Fruit fly (Drosophila melanogaster): ENCODE data around the gene CG3168.
A peak's percentile ranks its signal among the peaks of the same experiment; 100 is the strongest.

The CG3168 gene

dm6 chrX:6705059-6705802, 34.6 kb downstream of the CG3168 start (continued):
- TF ChIP-seq CG9437 (GFP tag; optimal IDR thresholded peaks at IDR 0.05) (no peak), crol (GFP tag; IDR thresholded peaks at IDR 0.05) (peak; percentile 59), Sry-β (GFP tag; optimal IDR thresholded peaks at IDR 0.05) (no peak)

- TF ChIP-seq Hr3 (GFP tag; optimal IDR thresholded peaks at IDR 0.05), result no peak
- no peak for TF ChIP-seq CG10959 (GFP tag; IDR thresholded peaks at IDR 0.05)
- peak in 1 of 2 experiments; percentile 24 for TF ChIP-seq bsh (GFP tag; optimal IDR thresholded peaks at IDR 0.05)
- TF ChIP-seq Spps (tag; optimal IDR thresholded peaks at IDR 0.05), result no peak
Observed at dm6 chrX:6703957-6704356, 35.8 kb downstream of the CG3168 start.

DNA sequence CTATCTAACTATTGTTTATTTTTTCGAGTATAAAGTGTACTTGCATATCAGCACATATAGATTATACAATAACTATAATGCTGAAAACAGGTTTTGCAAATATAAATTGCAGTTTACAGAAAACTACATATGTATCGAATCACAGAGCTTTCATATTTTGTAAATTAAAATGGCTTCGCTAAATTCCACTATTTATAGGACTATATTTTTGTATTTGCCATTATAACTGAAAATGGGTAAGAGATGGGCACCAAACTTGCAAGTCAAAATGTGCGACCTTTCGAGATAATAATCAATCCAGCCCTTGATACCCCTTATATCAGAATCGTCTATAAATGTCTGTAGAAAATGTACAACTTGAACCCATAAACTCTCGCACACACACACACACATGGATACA, 36.5 kb downstream of the CG3168 start:
- TF ChIP-seq eve (GFP tag; optimal IDR thresholded peaks at IDR 0.05), result peak in 1 of 2 experiments; percentile 31
- TF ChIP-seq CG17361 (GFP tag; IDR thresholded peaks at IDR 0.05), result peak; percentile 44; the same call in 1 of the 3 replicates
- peak in 1 of 3 experiments; percentile 19 for TF ChIP-seq lola (GFP tag; optimal IDR thresholded peaks at IDR 0.05)
- TF ChIP-seq fd96Cb (tag; optimal IDR thresholded peaks at IDR 0.05), result peak; percentile 18
- TF ChIP-seq knrl (GFP tag; IDR thresholded peaks at IDR 0.05; ENCODE audit: partially characterized antibody), result no peak
- TF ChIP-seq CG17385 (GFP tag; optimal IDR thresholded peaks at IDR 0.05), result peak; percentile 22
- TF ChIP-seq NK7.1 (GFP tag; optimal IDR thresholded peaks at IDR 0.05), result no peak
- TF ChIP-seq bsh (GFP tag; optimal IDR thresholded peaks at IDR 0.05), result no peak
- no peak for TF ChIP-seq Camta (GFP tag; optimal IDR thresholded peaks at IDR 0.05)
- peak in 1 of 2 experiments; percentile 4 for TF ChIP-seq Pdp1 (GFP tag; optimal IDR thresholded peaks at IDR 0.05)
- TF ChIP-seq Sox100B (GFP tag; optimal IDR thresholded peaks at IDR 0.05), result peak; percentile 22
- TF ChIP-seq Dbx (GFP tag; IDR thresholded peaks at IDR 0.05), result no peak
- TF ChIP-seq gem (tag; optimal IDR thresholded peaks at IDR 0.05), result peak; percentile 18
- peak; percentile 19 for TF ChIP-seq CG18262 (tag; optimal IDR thresholded peaks at IDR 0.05)
- no peak for TF ChIP-seq dati (GFP tag; IDR thresholded peaks at IDR 0.05)
- no peak for TF ChIP-seq CG6683 (GFP tag; optimal IDR thresholded peaks at IDR 0.05)
- TF ChIP-seq CG4707 (GFP tag; optimal IDR thresholded peaks at IDR 0.05), result no peak
- TF ChIP-seq sens (GFP tag), result peak; percentile 78
- peak; percentile 5 for TF ChIP-seq nmo (GFP tag; optimal IDR thresholded peaks at IDR 0.05)
- peak; percentile 12 for TF ChIP-seq CG7556 (GFP tag; optimal IDR thresholded peaks at IDR 0.05)
- TF ChIP-seq phol (tag; optimal IDR thresholded peaks at IDR 0.05), result peak; percentile 8
- TF ChIP-seq CG8924 (tag; optimal IDR thresholded peaks at IDR 0.05), result no peak
- TF ChIP-seq Ssrp (tag; optimal IDR thresholded peaks at IDR 0.05), result peak; percentile 5
- TF ChIP-seq C15 (GFP tag; IDR thresholded peaks at IDR 0.05), result no peak

DNA sequence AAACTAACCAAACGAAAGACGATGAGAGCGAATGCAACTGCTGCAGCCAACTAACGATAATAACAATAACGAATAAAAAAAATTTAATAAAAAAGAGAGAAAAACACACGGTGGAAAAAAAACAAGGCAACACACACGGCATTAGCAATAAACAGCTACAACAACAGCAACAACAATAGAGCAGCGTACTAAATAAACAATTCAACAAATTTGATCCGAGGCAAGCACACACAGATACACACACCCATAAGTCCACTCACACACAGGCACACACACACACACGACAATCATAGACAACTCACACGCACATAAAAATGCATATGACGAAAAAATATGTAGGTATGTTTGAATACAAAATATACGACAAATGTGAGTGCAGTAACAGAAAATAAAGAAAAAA, 37.2 kb downstream of the CG3168 start:
- TF ChIP-seq abd-A (tag; optimal IDR thresholded peaks at IDR 0.05), result peak; percentile 29
- TF ChIP-seq vvl (GFP tag; IDR thresholded peaks at IDR 0.05), result no peak
- TF ChIP-seq zf30C (GFP tag; optimal IDR thresholded peaks at IDR 0.05), result peak; percentile 14
- peak; percentile 52 for TF ChIP-seq CG5180 (GFP tag; optimal IDR thresholded peaks at IDR 0.05)
- peak; percentile 44; the same call in 1 of the 2 replicates for TF ChIP-seq chm (GFP tag; IDR thresholded peaks at IDR 0.05)
- peak; percentile 86 for TF ChIP-seq sqz (GFP tag; optimal IDR thresholded peaks at IDR 0.05)
- no peak for TF ChIP-seq Fer3 (tag; optimal IDR thresholded peaks at IDR 0.05)
- peak; percentile 48 for TF ChIP-seq kni (GFP tag; optimal IDR thresholded peaks at IDR 0.05)
- TF ChIP-seq CG2199 (GFP tag; IDR thresholded peaks at IDR 0.05), result 0 out of 3 replicates have a peak, but pooled peaks have one; percentile 59
- TF ChIP-seq CG32772 (GFP tag; IDR thresholded peaks at IDR 0.05), result 0 out of 2 replicates have a peak, but pooled peaks have one; percentile 30
- TF ChIP-seq CG8924 (tag; optimal IDR thresholded peaks at IDR 0.05), result peak; percentile 50
- no peak for TF ChIP-seq CG8388 (GFP tag; optimal IDR thresholded peaks at IDR 0.05)
- TF ChIP-seq CG6765 (GFP tag; optimal IDR thresholded peaks at IDR 0.05), result no peak
- peak; percentile 83 for TF ChIP-seq CG4360 (GFP tag; IDR thresholded peaks at IDR 0.05)
- peak; percentile 34 for TF ChIP-seq ATbp (GFP tag; optimal IDR thresholded peaks at IDR 0.05)
- peak; percentile 86 for TF ChIP-seq cg (GFP tag; optimal IDR thresholded peaks at IDR 0.05)

All from whole organism, embryonic.